Worm (Caenorhabditis elegans): Measurements from ENCODE around the gene F29G9.1.

F29G9.1 gene

ce11 chrV:6030559-6030975 is 8.3 kb upstream of the F29G9.1 start (continued):
- TF ChIP-seq dmd-9 (GFP tag; IDR thresholded peaks at IDR 0.05) (no peak), ctbp-1 (GFP tag; IDR thresholded peaks at IDR 0.05) (0 out of 2 replicates have a peak, but pooled peaks have one; percentile 65), ceh-28 (tag; optimal IDR thresholded peaks at IDR 0.05) (no peak), gei-8 (GFP tag; optimal IDR thresholded peaks at IDR 0.05) (no peak), ceh-32 (tag; optimal IDR thresholded peaks at IDR 0.05; ENCODE audit: poor library complexity) (no peak), nhr-77 (tag; optimal IDR thresholded peaks at IDR 0.05) (no peak), ZK546.5 (tag; optimal IDR thresholded peaks at IDR 0.05) (no peak), mxl-3 (GFP tag; optimal IDR thresholded peaks at IDR 0.05) (no peak), T26A8.4 (GFP tag; IDR thresholded peaks at IDR 0.05) (no peak), tra-1 (GFP tag; IDR thresholded peaks at IDR 0.05) (no peak), zip-2 (tag; optimal IDR thresholded peaks at IDR 0.05) (no peak)

- TF ChIP-seq daf-16 (GFP tag; optimal IDR thresholded peaks at IDR 0.05) (no peak), daf-16 (tag; optimal IDR thresholded peaks at IDR 0.05) (no peak), mxl-3 (GFP tag; optimal IDR thresholded peaks at IDR 0.05) (no peak), ama-1 (optimal IDR thresholded peaks at IDR 0.05) (no peak), mxl-2 (GFP tag; conservative IDR thresholded peaks at IDR 0.05) (no peak), hlh-11 (tag; optimal IDR thresholded peaks at IDR 0.05) (no peak), R02D3.7 (tag; optimal IDR thresholded peaks at IDR 0.05) (no peak), zip-11 (GFP tag; IDR thresholded peaks at IDR 0.05) (no peak), hlh-30 (tag; optimal IDR thresholded peaks at IDR 0.05; ENCODE audit: insufficient read depth) (peak; percentile 47)
These were observed 7.3 kb upstream of the F29G9.1 start for ce11 chrV:6031585-6031984.

ce11 chrV:6033512-6033911 is 5.4 kb upstream of the F29G9.1 start:
- TF ChIP-seq ces-1 (GFP tag; optimal IDR thresholded peaks at IDR 0.05) = no peak
- TF ChIP-seq lin-15B (tag; optimal IDR thresholded peaks at IDR 0.05) = no peak
- no peak for TF ChIP-seq cey-2 (tag; optimal IDR thresholded peaks at IDR 0.05; ENCODE audit: borderline replicate concordance, insufficient read depth)
- TF ChIP-seq hlh-30 (tag; optimal IDR thresholded peaks at IDR 0.05; ENCODE audit: insufficient read depth) = peak; percentile 56
- no peak for TF ChIP-seq nhr-76 (tag; optimal IDR thresholded peaks at IDR 0.05)
- TF ChIP-seq ceh-82 (tag; optimal IDR thresholded peaks at IDR 0.05) = no peak
- TF ChIP-seq attf-4 (tag; optimal IDR thresholded peaks at IDR 0.05) = no peak
- TF ChIP-seq rbr-2 (tag; optimal IDR thresholded peaks at IDR 0.05) = no peak
- no peak for TF ChIP-seq dve-1 (tag; optimal IDR thresholded peaks at IDR 0.05; ENCODE audit: insufficient read depth)
- no peak for TF ChIP-seq mdl-1 (tag; optimal IDR thresholded peaks at IDR 0.05)
- peak; percentile 4 for TF ChIP-seq aha-1 (tag)
- TF ChIP-seq ZK337.2 (GFP tag; IDR thresholded peaks at IDR 0.05) = no peak
- TF ChIP-seq nhr-6 (tag; optimal IDR thresholded peaks at IDR 0.05) = no peak
- TF ChIP-seq Y105C5A.15 (GFP tag; IDR thresholded peaks at IDR 0.05) = no peak
- TF ChIP-seq lsy-2 (tag; optimal IDR thresholded peaks at IDR 0.05) = peak in 1 of 2 experiments; percentile 51
- TF ChIP-seq aly-2 (tag; optimal IDR thresholded peaks at IDR 0.05) = no peak
- TF ChIP-seq nhr-11 (tag; optimal IDR thresholded peaks at IDR 0.05) = no peak
- peak; percentile 15 for TF ChIP-seq hlh-11 (tag; optimal IDR thresholded peaks at IDR 0.05)
- TF ChIP-seq mep-1 (tag; optimal IDR thresholded peaks at IDR 0.05) = peak; percentile 19
- no peak for TF ChIP-seq nhr-102 (tag; optimal IDR thresholded peaks at IDR 0.05)
- no peak for TF ChIP-seq saeg-2 (GFP tag; IDR thresholded peaks at IDR 0.05)

DNA sequence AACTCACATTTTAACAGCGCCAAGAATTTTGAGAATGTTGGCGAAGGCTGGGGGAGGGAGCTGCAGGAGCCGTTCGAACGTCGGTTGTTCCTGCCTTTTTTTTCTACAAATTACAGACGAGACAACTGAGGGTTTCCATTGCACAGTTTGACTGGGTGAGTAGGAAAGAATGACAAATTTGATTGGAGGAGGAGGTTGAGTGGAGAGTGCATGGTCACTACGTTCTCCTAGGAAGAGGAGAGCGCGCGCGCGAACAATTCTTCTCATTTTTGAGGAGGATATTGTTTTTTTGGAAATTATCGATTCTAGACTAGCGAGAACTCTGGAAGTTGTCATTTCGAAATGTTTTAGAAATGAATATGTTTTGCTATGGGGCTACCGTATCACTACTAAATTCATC is 4.2 kb upstream of the F29G9.1 start, which contains the start of gene dhs-17:
Gene dhs-17, minus strand, starts transcription at position 101 of the 400 bp plus-strand sequence.
- TF ChIP-seq saeg-2 (GFP tag; IDR thresholded peaks at IDR 0.05) (no peak), lim-7 (GFP tag; IDR thresholded peaks at IDR 0.05) (no peak), nhr-102 (tag; optimal IDR thresholded peaks at IDR 0.05) (no peak), snpc-4 (tag; optimal IDR thresholded peaks at IDR 0.05) (no peak), F10B5.3 (tag; optimal IDR thresholded peaks at IDR 0.05) (no peak), unc-130 (GFP tag; optimal IDR thresholded peaks at IDR 0.05) (no peak)
